Worm (Caenorhabditis elegans): ENCODE measurements around the gene Y44F5A.1.

ce11 chrIII:4204964-4205363 is 42.5 kb downstream of the Y44F5A.1 start:
- TF ChIP-seq nhr-77 (tag; optimal IDR thresholded peaks at IDR 0.05) (no peak), fos-1 (tag; optimal IDR thresholded peaks at IDR 0.05) (no peak)

Data from whole organism, L4 larva.